Worm (Caenorhabditis elegans): ENCODE results near the gene eif-3.L.

Gene eif-3.L

DNA sequence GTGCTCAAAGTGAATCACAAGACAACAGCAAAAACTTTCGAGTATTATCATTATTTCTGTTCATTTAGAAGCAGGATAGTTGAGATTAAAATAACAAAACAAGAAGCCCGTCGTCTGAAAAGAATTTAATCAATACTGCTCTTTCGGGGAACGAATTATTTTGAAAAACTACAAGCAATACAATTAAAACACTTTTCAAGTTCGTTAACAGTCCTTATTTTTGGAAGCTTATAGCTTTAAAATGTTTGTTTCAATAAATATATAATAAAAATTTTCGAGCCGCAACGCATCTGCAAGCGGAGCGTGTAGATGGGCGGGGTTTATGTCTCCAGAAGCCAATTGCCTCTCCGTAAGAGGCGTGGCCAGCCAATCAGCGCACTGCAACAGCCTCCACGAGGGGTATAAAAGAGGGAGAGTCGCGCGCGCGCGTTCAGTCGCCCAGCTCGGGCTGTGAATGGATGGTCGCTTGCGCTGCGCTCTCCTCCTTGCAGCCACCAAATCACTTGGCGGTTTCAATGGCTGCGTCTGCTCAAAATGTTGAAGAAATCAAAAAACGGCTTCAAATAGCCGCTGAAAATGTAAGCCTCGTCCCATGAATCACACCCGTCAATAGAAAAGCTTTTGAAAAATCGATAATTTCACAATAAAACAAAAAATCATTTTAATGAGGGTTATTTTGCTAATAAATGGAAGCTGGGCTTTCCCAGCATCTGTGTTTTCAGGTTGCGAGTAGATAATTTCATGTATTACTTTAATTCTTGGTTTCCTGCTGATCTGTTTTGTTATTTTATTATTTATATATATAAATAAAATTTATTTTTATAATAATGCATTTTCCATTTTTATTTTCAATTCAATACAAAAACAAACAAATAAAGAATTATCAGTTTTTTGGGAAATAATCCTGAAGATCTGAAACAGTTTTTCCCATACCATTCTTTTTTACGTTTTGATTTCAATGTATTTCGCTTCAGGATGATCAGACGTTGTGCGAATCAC is 38.8 kb upstream of the eif-3.L start, which contains the start of the genes ift-43 and mdt-26 (continued):
- TF ChIP-seq ZK185.1 (tag; optimal IDR thresholded peaks at IDR 0.05; ENCODE audit: poor library complexity, severe bottlenecking): peak; percentile 57
- TF ChIP-seq B0035.1 (tag; optimal IDR thresholded peaks at IDR 0.05): no peak
- peak; percentile 65 for TF ChIP-seq repo-1 (tag; optimal IDR thresholded peaks at IDR 0.05)
- no peak for TF ChIP-seq aptf-3 (GFP tag; IDR thresholded peaks at IDR 0.05)
- peak; percentile 56 for TF ChIP-seq hmg-1.2 (GFP tag; IDR thresholded peaks at IDR 0.05)
- TF ChIP-seq nhr-179 (tag; optimal IDR thresholded peaks at IDR 0.05): no peak
- peak; percentile 85 for TF ChIP-seq mcd-1 (GFP tag; IDR thresholded peaks at IDR 0.05)
- peak; percentile 83 for TF ChIP-seq ekl-4 (GFP tag; IDR thresholded peaks at IDR 0.05)
- TF ChIP-seq tlf-1 (GFP tag; optimal IDR thresholded peaks at IDR 0.05): no peak
- TF ChIP-seq K11D2.4 (GFP tag; IDR thresholded peaks at IDR 0.05): peak; percentile 91
- TF ChIP-seq madf-3 (GFP tag; IDR thresholded peaks at IDR 0.05): peak; percentile 93
- TF ChIP-seq T26A5.8 (tag; optimal IDR thresholded peaks at IDR 0.05): no peak
- peak; percentile 87 for TF ChIP-seq dox-1 (GFP tag; IDR thresholded peaks at IDR 0.05)
- no peak for TF ChIP-seq fkh-3 (tag; optimal IDR thresholded peaks at IDR 0.05)
- peak; percentile 16 for TF ChIP-seq sdz-38 (tag; optimal IDR thresholded peaks at IDR 0.05)
- peak; percentile 32 for TF ChIP-seq T07F8.4 (tag; optimal IDR thresholded peaks at IDR 0.05)
- TF ChIP-seq Y67H2A.10 (GFP tag; conservative IDR thresholded peaks at IDR 0.05): peak; percentile 71; the same call in 1 of the 2 replicates
- peak; percentile 79 for TF ChIP-seq madf-10 (tag; optimal IDR thresholded peaks at IDR 0.05)
- TF ChIP-seq F23B12.7 (tag; optimal IDR thresholded peaks at IDR 0.05; ENCODE audit: insufficient read depth): peak; percentile 85
- peak; percentile 59 for TF ChIP-seq snpc-4 (GFP tag; optimal IDR thresholded peaks at IDR 0.05)
- TF ChIP-seq snpc-4 (tag; optimal IDR thresholded peaks at IDR 0.05): peak in 2 of 4 experiments; percentile 31 to 49
- 0 out of 2 replicates have a peak, but pooled peaks have one; percentile 65 for TF ChIP-seq sea-2 (GFP tag; IDR thresholded peaks at IDR 0.05)
- peak; percentile 64 for TF ChIP-seq lsl-1 (GFP tag; optimal IDR thresholded peaks at IDR 0.05)
- TF ChIP-seq egl-44 (GFP tag; IDR thresholded peaks at IDR 0.05): peak; percentile 81
- TF ChIP-seq hmg-20 (GFP tag; IDR thresholded peaks at IDR 0.05): peak; percentile 10; the same call in 1 of the 2 replicates
- TF ChIP-seq somi-1 (GFP tag; optimal IDR thresholded peaks at IDR 0.05): no peak
- TF ChIP-seq hrde-1 (tag; optimal IDR thresholded peaks at IDR 0.05; ENCODE audit: borderline replicate concordance): no peak
- peak in 2 of 3 experiments; percentile 0 to 60 for TF ChIP-seq lin-35 (GFP tag; optimal IDR thresholded peaks at IDR 0.05)
- TF ChIP-seq rcor-1 (GFP tag; IDR thresholded peaks at IDR 0.05): no peak; the same call in 1 of the 2 replicates
- TF ChIP-seq him-1 (tag; optimal IDR thresholded peaks at IDR 0.05): peak; percentile 27
- no peak for TF ChIP-seq ztf-3 (GFP tag; optimal IDR thresholded peaks at IDR 0.05)
- no peak for TF ChIP-seq F39B2.1 (GFP tag; IDR thresholded peaks at IDR 0.05)
- TF ChIP-seq snpc-1.3 (tag; optimal IDR thresholded peaks at IDR 0.05; ENCODE audit: insufficient read depth): peak; percentile 53
- TF ChIP-seq mxl-1 (tag; optimal IDR thresholded peaks at IDR 0.05): no peak
- TF ChIP-seq gei-17 (GFP tag; optimal IDR thresholded peaks at IDR 0.05): peak; percentile 56
- no peak for TF ChIP-seq nfya-1 (tag; optimal IDR thresholded peaks at IDR 0.05; ENCODE audit: borderline replicate concordance, insufficient read depth)
- TF ChIP-seq C06A6.2 (GFP tag; conservative IDR thresholded peaks at IDR 0.05): peak; percentile 84
- TF ChIP-seq aptf-2 (GFP tag; conservative IDR thresholded peaks at IDR 0.05): no peak
- TF ChIP-seq xnd-1 (tag; optimal IDR thresholded peaks at IDR 0.05): no peak
- no peak for TF ChIP-seq B0019.2 (GFP tag; conservative IDR thresholded peaks at IDR 0.05)
